Fruit fly (Drosophila melanogaster): ENCODE measurements around the gene Gnpat.
A peak's percentile ranks its signal among the peaks of the same experiment; 100 is the strongest.

Gene Gnpat

dm6 chr3R:25490778-25491664, at the start of gene Gnpat, which contains the start of gene CG5112:
TSS of gene Gnpat (minus strand) at chr3R:25490936.
TSS of gene CG5112 (plus strand) at chr3R:25491460.
- peak; percentile 63 for TF ChIP-seq CG1620 (GFP tag; optimal IDR thresholded peaks at IDR 0.05)
- no peak for TF ChIP-seq Hr96 (GFP tag; optimal IDR thresholded peaks at IDR 0.05)
- peak; percentile 5 for TF ChIP-seq cic (GFP tag; optimal IDR thresholded peaks at IDR 0.05)
- TF ChIP-seq kay (GFP tag; ENCODE audit: borderline replicate concordance) = no peak
- peak; percentile 25 for TF ChIP-seq Mnt (GFP tag; optimal IDR thresholded peaks at IDR 0.05)
- peak; percentile 46 for TF ChIP-seq Crg-1 (GFP tag; optimal IDR thresholded peaks at IDR 0.05)
- peak; percentile 18 for TF ChIP-seq CG14711 (tag; optimal IDR thresholded peaks at IDR 0.05)
- peak; percentile 75 for TF ChIP-seq CG11617 (GFP tag; optimal IDR thresholded peaks at IDR 0.05)
- peak; percentile 100 for TF ChIP-seq tj (GFP tag; optimal IDR thresholded peaks at IDR 0.05)
- TF ChIP-seq CG5204 (GFP tag; optimal IDR thresholded peaks at IDR 0.05) = peak; percentile 31
- peak; percentile 56 for TF ChIP-seq toe (GFP tag; optimal IDR thresholded peaks at IDR 0.05)
- TF ChIP-seq CG33017 (tag; optimal IDR thresholded peaks at IDR 0.05) = peak; percentile 34
- TF ChIP-seq cnc (optimal IDR thresholded peaks at IDR 0.05) = no peak
- TF ChIP-seq pad (GFP tag; optimal IDR thresholded peaks at IDR 0.05) = peak; percentile 22
- TF ChIP-seq CG7101 (tag; optimal IDR thresholded peaks at IDR 0.05) = peak; percentile 56
- peak; percentile 28 for TF ChIP-seq Clk (GFP tag; optimal IDR thresholded peaks at IDR 0.05)
- TF ChIP-seq bab1 (GFP tag; optimal IDR thresholded peaks at IDR 0.05) = peak; percentile 69
- peak; percentile 18 for TF ChIP-seq ovo (GFP tag; optimal IDR thresholded peaks at IDR 0.05)
- TF ChIP-seq CG7045 (GFP tag; optimal IDR thresholded peaks at IDR 0.05) = peak; percentile 30
- peak; percentile 49 for TF ChIP-seq CG12768 (GFP tag; optimal IDR thresholded peaks at IDR 0.05)

- TF ChIP-seq CG1620 (GFP tag; optimal IDR thresholded peaks at IDR 0.05) = no peak
- TF ChIP-seq tj (GFP tag; optimal IDR thresholded peaks at IDR 0.05) = no peak
- TF ChIP-seq cnc (optimal IDR thresholded peaks at IDR 0.05) = no peak
- TF ChIP-seq CG7101 (tag; optimal IDR thresholded peaks at IDR 0.05) = no peak
- no peak for TF ChIP-seq Mnt (GFP tag; optimal IDR thresholded peaks at IDR 0.05)
- TF ChIP-seq ovo (GFP tag; optimal IDR thresholded peaks at IDR 0.05) = no peak
- TF ChIP-seq CG11617 (GFP tag; optimal IDR thresholded peaks at IDR 0.05) = no peak
- TF ChIP-seq CG14711 (tag; optimal IDR thresholded peaks at IDR 0.05) = no peak
- no peak for TF ChIP-seq CG7045 (GFP tag; optimal IDR thresholded peaks at IDR 0.05)
- TF ChIP-seq Hr96 (GFP tag; optimal IDR thresholded peaks at IDR 0.05) = no peak
- TF ChIP-seq CG33017 (tag; optimal IDR thresholded peaks at IDR 0.05) = no peak
- no peak for TF ChIP-seq kay (GFP tag; ENCODE audit: borderline replicate concordance)
- TF ChIP-seq Clk (GFP tag; optimal IDR thresholded peaks at IDR 0.05) = no peak
- TF ChIP-seq CG5204 (GFP tag; optimal IDR thresholded peaks at IDR 0.05) = no peak
- no peak for TF ChIP-seq pad (GFP tag; optimal IDR thresholded peaks at IDR 0.05)
Measured at dm6 chr3R:25539132-25539531, 48.4 kb upstream of the Gnpat start.

dm6 chr3R:25532406-25533225, 41.9 kb upstream of the Gnpat start:
- TF ChIP-seq Hr96 (GFP tag; optimal IDR thresholded peaks at IDR 0.05) (no peak), cic (GFP tag; optimal IDR thresholded peaks at IDR 0.05) (no peak), CG1620 (GFP tag; optimal IDR thresholded peaks at IDR 0.05) (no peak), CG11617 (GFP tag; optimal IDR thresholded peaks at IDR 0.05) (no peak)

- TF ChIP-seq CG7045 (GFP tag; optimal IDR thresholded peaks at IDR 0.05) = peak; percentile 23
- TF ChIP-seq cnc (optimal IDR thresholded peaks at IDR 0.05) = no peak
- TF ChIP-seq CG12768 (GFP tag; optimal IDR thresholded peaks at IDR 0.05) = no peak
Measured at dm6 chr3R:25531905-25532387, 41.2 kb upstream of the Gnpat start.

- TF ChIP-seq CG14711 (tag; optimal IDR thresholded peaks at IDR 0.05) (no peak), CG7101 (tag; optimal IDR thresholded peaks at IDR 0.05) (no peak), CG5204 (GFP tag; optimal IDR thresholded peaks at IDR 0.05) (no peak), kay (GFP tag; ENCODE audit: borderline replicate concordance) (no peak), toe (GFP tag; optimal IDR thresholded peaks at IDR 0.05) (no peak), CG7045 (GFP tag; optimal IDR thresholded peaks at IDR 0.05) (no peak)
Measured at dm6 chr3R:25529289-25529688, 38.6 kb upstream of the Gnpat start.

dm6 chr3R:25519465-25520071, 28.8 kb upstream of the Gnpat start:
- TF ChIP-seq CG1620 (GFP tag; optimal IDR thresholded peaks at IDR 0.05) (no peak), cnc (optimal IDR thresholded peaks at IDR 0.05) (no peak), tj (GFP tag; optimal IDR thresholded peaks at IDR 0.05) (no peak), cic (GFP tag; optimal IDR thresholded peaks at IDR 0.05) (no peak), pad (GFP tag; optimal IDR thresholded peaks at IDR 0.05) (no peak), Clk (GFP tag; optimal IDR thresholded peaks at IDR 0.05) (no peak), CG33017 (tag; optimal IDR thresholded peaks at IDR 0.05) (no peak), CG14711 (tag; optimal IDR thresholded peaks at IDR 0.05) (no peak), CG7101 (tag; optimal IDR thresholded peaks at IDR 0.05) (no peak), toe (GFP tag; optimal IDR thresholded peaks at IDR 0.05) (no peak), CG7045 (GFP tag; optimal IDR thresholded peaks at IDR 0.05) (no peak), Crg-1 (GFP tag; optimal IDR thresholded peaks at IDR 0.05) (no peak), bab1 (GFP tag; optimal IDR thresholded peaks at IDR 0.05) (no peak), CG5204 (GFP tag; optimal IDR thresholded peaks at IDR 0.05) (no peak), CG12768 (GFP tag; optimal IDR thresholded peaks at IDR 0.05) (no peak), CG11617 (GFP tag; optimal IDR thresholded peaks at IDR 0.05) (no peak), Mnt (GFP tag; optimal IDR thresholded peaks at IDR 0.05) (no peak), ovo (GFP tag; optimal IDR thresholded peaks at IDR 0.05) (no peak), Hr96 (GFP tag; optimal IDR thresholded peaks at IDR 0.05) (no peak), kay (GFP tag; ENCODE audit: borderline replicate concordance) (no peak)

Data from whole organism, adult.